Worm (Caenorhabditis elegans) whole organism, L2 larva: ENCODE data around the gene Y38H8A.1.

Experiments
- C34F6.9 ChIP-seq: fragments of 150-350 bp; optimal IDR thresholded peaks from 2 replicates; lab custom pipeline; 2014; ENCODE audit warnings: missing biosample characterization, missing genetic modification characterization
- R02D3.7 ChIP-seq: fragments of 150-350 bp; optimal IDR thresholded peaks from 2 replicates; lab custom pipeline; 2014; ENCODE audit warnings: missing biosample characterization, missing genetic modification characterization
- Y55F3AM.14 ChIP-seq: fragments of 200-800 bp; sonication (Bioruptor generic); optimal IDR thresholded peaks from 2 replicates; lab custom pipeline; 2018; ENCODE audit warnings: mild to moderate bottlenecking, missing genetic modification characterization, missing compliant biosample characterization
- aly-2 ChIP-seq: fragments of 150-350 bp; optimal IDR thresholded peaks from 2 replicates; lab custom pipeline; 2014; ENCODE audit warnings: missing biosample characterization, missing genetic modification characterization
- ama-1 ChIP-seq: fragments of 150-350 bp; optimal IDR thresholded peaks from 2 replicates; lab custom pipeline; 2018; ENCODE audit warnings: inconsistent platforms
- blmp-1 ChIP-seq: sonication (generic microtip); optimal IDR thresholded peaks from 2 replicates; lab custom pipeline; 2017; ENCODE audit warnings: missing genetic modification characterization, mild to moderate bottlenecking, missing compliant biosample characterization, antibody characterized with exemption, moderate library complexity; ENCODE audit not compliant: insufficient read depth
- ceh-16 ChIP-seq: fragments of 150-350 bp; optimal IDR thresholded peaks from 2 replicates; lab custom pipeline; 2014; ENCODE audit warnings: missing biosample characterization, missing genetic modification characterization
- ceh-82 ChIP-seq: fragments of 150-350 bp; optimal IDR thresholded peaks from 2 replicates; lab custom pipeline; 2014; ENCODE audit warnings: missing biosample characterization, missing genetic modification characterization
- crh-2 ChIP-seq: sonication (generic microtip); optimal IDR thresholded peaks from 2 replicates; lab custom pipeline; 2017; ENCODE audit warnings: missing biosample characterization, missing genetic modification characterization
- dmd-4 ChIP-seq: sonication (generic microtip); optimal IDR thresholded peaks from 2 replicates; lab custom pipeline; 2017; ENCODE audit warnings: missing biosample characterization, missing genetic modification characterization
- egl-27 ChIP-seq: sonication (generic microtip); optimal IDR thresholded peaks from 3 replicates; lab custom pipeline; 2017; ENCODE audit warnings: missing biosample characterization, missing genetic modification reagents, missing genetic modification characterization
- elt-3 ChIP-seq: sonication (generic microtip); optimal IDR thresholded peaks from 2 replicates; lab custom pipeline; 2017; ENCODE audit warnings: missing biosample characterization, missing genetic modification characterization
- gmeb-1 ChIP-seq: fragments of 150-350 bp; optimal IDR thresholded peaks from 2 replicates; lab custom pipeline; 2014; ENCODE audit warnings: missing biosample characterization, missing genetic modification characterization
- lin-11 ChIP-seq: fragments of 150-350 bp; sonication (generic microtip); optimal IDR thresholded peaks from 2 replicates; lab custom pipeline; 2014; ENCODE audit warnings: missing biosample characterization, missing genetic modification characterization, inconsistent platforms, mixed read lengths
- lin-13 ChIP-seq: fragments of 150-350 bp; optimal IDR thresholded peaks from 2 replicates; lab custom pipeline; 2014; ENCODE audit warnings: missing biosample characterization, missing genetic modification reagents, missing genetic modification characterization
- lin-39 ChIP-seq: fragments of 150-350 bp; optimal IDR thresholded peaks from 2 replicates; lab custom pipeline; 2014; ENCODE audit warnings: missing biosample characterization, missing genetic modification reagents, missing genetic modification characterization
- mbf-1 ChIP-seq: sonication (generic microtip); optimal IDR thresholded peaks from 2 replicates; lab custom pipeline; 2017; ENCODE audit warnings: missing biosample characterization, missing genetic modification characterization
- nhr-10 ChIP-seq: sonication (generic microtip); optimal IDR thresholded peaks from 2 replicates; lab custom pipeline; 2017; ENCODE audit warnings: missing biosample characterization, missing genetic modification characterization
- nhr-11 ChIP-seq: fragments of 150-350 bp; optimal IDR thresholded peaks from 2 replicates; lab custom pipeline; 2014; ENCODE audit warnings: missing biosample characterization, missing genetic modification characterization
- nhr-129 ChIP-seq: fragments of 150-350 bp; optimal IDR thresholded peaks from 2 replicates; lab custom pipeline; 2014; ENCODE audit warnings: missing biosample characterization, missing genetic modification characterization
- nhr-21 ChIP-seq: fragments of 150-350 bp; optimal IDR thresholded peaks from 2 replicates; lab custom pipeline; 2014; ENCODE audit warnings: missing biosample characterization, missing genetic modification characterization
- nhr-25 ChIP-seq: fragments of 150-350 bp; sonication (generic microtip); optimal IDR thresholded peaks from 3 replicates; lab custom pipeline; 2014; ENCODE audit warnings: missing biosample characterization, missing genetic modification characterization
- nhr-6 ChIP-seq: fragments of 150-350 bp; optimal IDR thresholded peaks from 2 replicates; lab custom pipeline; 2014; ENCODE audit warnings: missing biosample characterization, missing genetic modification characterization
- nhr-77 ChIP-seq: fragments of 150-350 bp; optimal IDR thresholded peaks from 2 replicates; lab custom pipeline; 2014; ENCODE audit warnings: missing biosample characterization, missing genetic modification characterization
- sem-4 ChIP-seq: fragments of 150-350 bp; optimal IDR thresholded peaks from 2 replicates; lab custom pipeline; 2014; ENCODE audit warnings: missing biosample characterization, missing genetic modification reagents, missing genetic modification characterization
- sma-3 ChIP-seq: sonication (generic microtip); optimal IDR thresholded peaks from 2 replicates; lab custom pipeline; 2016; ENCODE audit warnings: missing genetic modification reagents, missing genetic modification characterization, missing compliant biosample characterization
- sma-9 ChIP-seq, 2 experiments: fragments of 150-350 bp in 1 of 2; sonication (generic microtip) in 1 of 2; optimal IDR thresholded peaks; 2 replicates each; lab custom pipeline; 2014 to 2016; ENCODE audit warnings: missing genetic modification characterization in 2 of 2, mild to moderate bottlenecking in 1 of 2, missing biosample characterization in 1 of 2, missing compliant biosample characterization in 1 of 2, missing genetic modification reagents in 1 of 2, moderate library complexity in 1 of 2
- unc-55 ChIP-seq: fragments of 150-350 bp; sonication (generic microtip); optimal IDR thresholded peaks from 3 replicates; lab custom pipeline; 2014; ENCODE audit warnings: missing biosample characterization, missing genetic modification reagents, missing genetic modification characterization
- unc-62 ChIP-seq: fragments of 150-350 bp; optimal IDR thresholded peaks from 2 replicates; lab custom pipeline; 2014; ENCODE audit warnings: missing biosample characterization, missing genetic modification reagents, missing genetic modification characterization
- zag-1 ChIP-seq: fragments of 150-350 bp; optimal IDR thresholded peaks from 2 replicates; lab custom pipeline; 2014; ENCODE audit warnings: missing biosample characterization, missing genetic modification characterization
- ztf-1 ChIP-seq: fragments of 200-800 bp; sonication (Bioruptor generic); conservative IDR thresholded peaks from 2 replicates; pipeline ENCODE4 v1.3.6; 2022; ENCODE audit warnings: missing genetic modification characterization, missing compliant biosample characterization
- ztf-11 ChIP-seq: sonication (generic microtip); optimal IDR thresholded peaks from 2 replicates; lab custom pipeline; 2017; ENCODE audit warnings: missing biosample characterization, missing genetic modification characterization

Gene Y38H8A.1

ce11 chrIV:13474132-13474531 lies 8.4 kb upstream of the Y38H8A.1 start, which contains the start of gene Y38H8A.2:
TSS of gene Y38H8A.2 (plus strand) at chrIV:13474432.
- TF ChIP-seq ceh-16 (tag; lab: Kevin White, UChicago) (no peak), nhr-129 (tag; lab: Kevin White, UChicago) (no peak), ztf-11 (tag; lab: Kevin White, UChicago) (no peak), ztf-1 (GFP tag; lab: Robert Waterston, UW) (no peak), elt-3 (tag; lab: Kevin White, UChicago) (no peak)

DNA sequence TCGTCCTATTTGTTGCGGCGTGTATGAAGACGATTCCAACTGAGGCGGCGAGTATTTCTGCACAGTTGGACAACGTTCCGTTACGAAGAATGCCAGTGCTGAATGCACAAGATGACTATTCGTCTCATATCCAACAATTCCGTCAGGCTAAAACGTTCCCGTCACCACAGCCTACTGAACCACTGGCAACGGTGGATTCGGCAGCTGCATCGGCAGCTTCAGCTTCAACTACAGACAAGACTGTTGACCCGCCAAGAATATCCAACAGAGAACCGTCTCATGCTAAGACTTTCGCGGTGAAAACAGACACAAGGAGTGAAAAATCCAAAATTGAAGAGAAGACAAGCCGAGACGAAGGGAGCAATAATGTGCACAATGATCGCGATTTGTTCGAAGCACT lies 1.0 kb downstream of the Y38H8A.1 start:
- no peak for TF ChIP-seq dmd-4 (tag; lab: Kevin White, UChicago)
- TF ChIP-seq crh-2 (tag; lab: Kevin White, UChicago) = no peak
- no peak for TF ChIP-seq nhr-10 (tag; lab: Kevin White, UChicago)
- TF ChIP-seq ztf-1 (GFP tag; lab: Robert Waterston, UW) = no peak
- TF ChIP-seq ceh-16 (tag; lab: Kevin White, UChicago) = no peak

ce11 chrIV:13487019-13487418 lies 4.5 kb downstream of the Y38H8A.1 start:
- TF ChIP-seq nhr-21 (tag; lab: Kevin White, UChicago) (no peak), mbf-1 (tag; lab: Kevin White, UChicago) (no peak), lin-39 (no peak), R02D3.7 (tag; lab: Kevin White, UChicago) (no peak), unc-55 (GFP tag; lab: Kevin White, UChicago) (peak; percentile 34), aly-2 (tag; lab: Kevin White, UChicago) (no peak), nhr-25 (tag; lab: Kevin White, UChicago) (no peak)

DNA sequence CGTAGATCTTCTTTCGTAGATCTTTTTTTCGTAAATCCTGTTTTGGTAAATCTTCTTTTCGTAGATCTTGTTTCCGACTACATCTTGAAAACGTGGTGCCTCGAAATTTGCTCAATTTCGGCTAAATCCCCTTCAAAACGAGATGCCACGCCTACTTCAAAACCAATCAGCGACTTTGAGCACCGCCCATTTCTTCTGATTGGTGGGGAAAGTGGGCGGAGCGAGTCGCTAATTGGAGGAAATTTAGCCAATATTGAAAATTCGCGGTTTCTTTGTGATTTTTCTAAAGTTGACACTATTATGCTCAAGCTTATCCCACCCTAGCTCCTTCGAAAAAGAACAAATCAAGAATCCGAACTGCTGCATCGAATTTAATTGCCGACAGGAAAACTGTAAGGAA lies 5.0 kb downstream of the Y38H8A.1 start:
- no peak for TF ChIP-seq lin-11 (tag; lab: Kevin White, UChicago)
- TF ChIP-seq ztf-1 (GFP tag; lab: Robert Waterston, UW) = no peak
- no peak for TF ChIP-seq nhr-77 (tag; lab: Kevin White, UChicago)
- no peak for TF ChIP-seq dmd-4 (tag; lab: Kevin White, UChicago)
- no peak for TF ChIP-seq gmeb-1
- TF ChIP-seq, all 48 proteins: peak for 0

DNA sequence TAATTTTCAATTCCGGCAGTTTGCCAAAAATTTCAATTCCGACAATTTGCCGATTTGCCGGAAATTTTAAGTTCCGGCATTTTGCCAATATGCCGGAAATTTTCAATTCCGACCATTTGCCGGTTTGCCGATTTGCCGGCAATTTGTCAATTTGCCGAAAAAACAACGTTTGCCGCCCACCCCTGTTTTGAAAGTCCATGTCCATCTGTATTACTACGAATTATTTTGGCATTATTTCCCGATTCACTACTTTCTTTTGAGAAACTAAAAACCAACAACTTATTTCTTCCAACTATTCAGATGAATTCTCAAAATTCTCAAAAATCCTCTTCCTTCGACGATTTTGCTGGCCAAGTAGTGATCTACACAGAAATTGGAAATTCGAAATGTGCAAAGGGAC lies 9.7 kb downstream of the Y38H8A.1 start, which contains the start of gene Y45F10A.7:
Gene Y45F10A.7 (plus strand): TSS at position 301 of the 400 bp plus-strand sequence.
- TF ChIP-seq ceh-16 (tag; lab: Kevin White, UChicago) (no peak), unc-62 (GFP tag; lab: Kevin White, UChicago) (no peak), lin-13 (GFP tag; lab: Kevin White, UChicago) (no peak), sma-9 (GFP tag; optimal IDR thresholded peaks at IDR 0.05; lab: Kevin White, UChicago) (no peak), sma-9 (tag; optimal IDR thresholded peaks at IDR 0.05; lab: Kevin White, UChicago) (no peak), blmp-1 (tag; lab: Kevin White, UChicago) (no peak), lin-39 (no peak), Y55F3AM.14 (GFP tag; lab: Kevin White, UChicago) (no peak)
- TF ChIP-seq, all 48 proteins: peak for 0

DNA sequence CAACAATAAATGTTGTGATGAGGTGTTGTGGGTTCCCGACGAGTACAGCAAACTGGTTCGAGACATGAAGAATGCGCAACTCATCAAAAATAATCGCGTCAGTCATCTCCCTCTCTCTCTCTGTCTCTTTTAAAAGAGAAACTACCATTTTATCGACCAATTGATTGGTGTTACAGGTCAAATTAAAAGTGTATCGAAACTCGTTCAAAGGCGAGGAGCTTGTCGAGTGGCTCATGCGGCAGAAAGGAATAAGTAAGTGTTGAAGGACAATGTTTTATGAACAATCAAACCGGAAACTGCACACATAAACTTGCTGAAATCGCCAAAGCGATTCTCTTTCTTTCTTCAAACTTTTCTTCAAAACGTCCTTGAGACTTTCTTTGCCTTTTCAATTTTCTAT lies 11.2 kb downstream of the Y38H8A.1 start:
- TF ChIP-seq aly-2 (tag; lab: Kevin White, UChicago) (no peak), nhr-129 (tag; lab: Kevin White, UChicago) (peak; percentile 34)

ce11 chrIV:13502806-13503363 lies 20.3 kb downstream of the Y38H8A.1 start, which contains the start of gene tbc-9:
TSS of gene tbc-9 (minus strand) at chrIV:13502856.
- TF ChIP-seq unc-55 (GFP tag; lab: Kevin White, UChicago) (peak; percentile 18), nhr-6 (no peak), nhr-129 (tag; lab: Kevin White, UChicago) (peak; percentile 42), C34F6.9 (tag; lab: Kevin White, UChicago) (peak; percentile 19)

- TF ChIP-seq zag-1 = no peak
- no peak for TF ChIP-seq nhr-129 (tag; lab: Kevin White, UChicago)
- TF ChIP-seq nhr-11 = no peak
- TF ChIP-seq gmeb-1 = no peak
- TF ChIP-seq unc-55 (GFP tag; lab: Kevin White, UChicago) = no peak
- TF ChIP-seq sma-3 = no peak
- no peak for TF ChIP-seq egl-27 (tag; lab: Kevin White, UChicago)
- no peak for TF ChIP-seq ceh-82 (tag; lab: Kevin White, UChicago)
- TF ChIP-seq nhr-10 (tag; lab: Kevin White, UChicago) = no peak
- TF ChIP-seq aly-2 (tag; lab: Kevin White, UChicago) = no peak
- no peak for TF ChIP-seq sem-4 (tag; lab: Kevin White, UChicago)
- no peak for TF ChIP-seq nhr-6
- TF ChIP-seq ceh-16 (tag; lab: Kevin White, UChicago) = no peak
- no peak for TF ChIP-seq ama-1
Observed at ce11 chrIV:13505144-13505543, 22.6 kb downstream of the Y38H8A.1 start, which contains the start of gene seld-1. TSS of gene seld-1 (plus strand) at chrIV:13505444.
